Worm (Caenorhabditis elegans): ENCODE measurements around the gene ctps-1.
A peak's percentile ranks its signal among the peaks of the same experiment; 100 is the strongest.

The ctps-1 gene

DNA sequence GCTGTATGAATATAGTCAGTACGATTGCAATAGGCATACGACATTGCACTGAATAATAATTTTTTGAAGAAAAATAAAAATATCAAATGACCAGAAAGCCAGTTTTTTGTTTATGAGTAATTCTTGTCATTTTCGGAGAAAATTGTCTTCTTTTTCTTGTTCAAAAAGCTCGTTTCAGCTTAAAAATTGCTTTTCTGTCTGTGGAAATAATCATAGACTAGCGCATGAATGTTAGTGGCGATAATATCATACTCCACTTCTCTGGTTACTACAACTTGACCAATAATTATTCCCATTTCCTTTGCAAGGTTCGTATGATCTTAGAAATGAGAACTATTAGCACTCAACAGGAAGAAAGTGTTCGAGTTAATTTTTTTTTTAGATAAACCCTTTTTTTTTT is 32.8 kb downstream of the ctps-1 start, which contains the start of gene srh-216:
Gene srh-216 (minus strand): TSS at position 101 of the 400 bp plus-strand sequence.
- TF ChIP-seq nhr-10 (tag; optimal IDR thresholded peaks at IDR 0.05) (no peak), nhr-42 (GFP tag; IDR thresholded peaks at IDR 0.05) (no peak), R02D3.7 (tag; optimal IDR thresholded peaks at IDR 0.05) (no peak)

DNA sequence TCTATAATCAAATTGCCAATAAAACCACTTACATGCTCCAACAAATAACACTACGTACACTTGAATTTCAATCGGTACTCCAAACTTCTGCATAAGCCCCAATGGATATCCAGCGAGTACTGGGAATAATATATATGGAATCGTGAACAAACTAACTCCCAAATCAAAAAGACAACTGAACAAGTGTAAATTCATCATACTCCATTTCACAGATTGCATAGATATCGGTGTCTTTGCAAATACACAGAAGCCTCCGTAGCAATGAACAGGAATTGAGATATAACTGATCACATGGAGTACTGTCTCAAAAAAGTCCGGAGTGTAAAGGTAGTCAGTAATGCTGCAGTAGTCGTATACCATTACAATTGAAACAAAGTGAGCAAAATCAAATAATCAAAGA is 34.7 kb downstream of the ctps-1 start, which contains the start of gene srh-214:
Gene srh-214 (minus strand): TSS at position 360 of the 400 bp plus-strand sequence.
- TF ChIP-seq aha-1 (tag) = peak; percentile 91
- TF ChIP-seq lim-7 (GFP tag; IDR thresholded peaks at IDR 0.05) = no peak

DNA sequence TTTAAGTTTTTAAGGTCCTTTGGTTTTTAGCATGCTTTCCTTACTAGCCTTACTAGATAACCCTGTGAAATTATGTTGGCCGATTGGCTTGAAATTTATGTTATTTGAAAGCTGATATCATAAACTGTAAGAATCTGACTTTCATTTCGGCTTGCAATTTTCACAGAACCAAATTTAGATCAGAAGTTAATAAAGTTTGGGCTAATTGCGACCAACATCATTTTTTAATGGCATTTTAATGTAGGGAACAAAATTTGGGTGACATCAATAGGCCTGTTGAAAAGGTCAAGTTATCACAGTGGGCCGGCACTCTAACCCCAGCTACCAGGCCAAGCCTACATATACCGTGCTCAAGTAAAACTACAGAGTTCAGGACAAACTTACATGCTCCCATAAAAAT is 36.6 kb downstream of the ctps-1 start:
- TF ChIP-seq unc-62 (GFP tag; optimal IDR thresholded peaks at IDR 0.05 in 1 of 2) (peak in 1 of 2 experiments; percentile 93), unc-62 (tag; optimal IDR thresholded peaks at IDR 0.05) (no peak), F10B5.3 (tag; optimal IDR thresholded peaks at IDR 0.05) (no peak)

DNA sequence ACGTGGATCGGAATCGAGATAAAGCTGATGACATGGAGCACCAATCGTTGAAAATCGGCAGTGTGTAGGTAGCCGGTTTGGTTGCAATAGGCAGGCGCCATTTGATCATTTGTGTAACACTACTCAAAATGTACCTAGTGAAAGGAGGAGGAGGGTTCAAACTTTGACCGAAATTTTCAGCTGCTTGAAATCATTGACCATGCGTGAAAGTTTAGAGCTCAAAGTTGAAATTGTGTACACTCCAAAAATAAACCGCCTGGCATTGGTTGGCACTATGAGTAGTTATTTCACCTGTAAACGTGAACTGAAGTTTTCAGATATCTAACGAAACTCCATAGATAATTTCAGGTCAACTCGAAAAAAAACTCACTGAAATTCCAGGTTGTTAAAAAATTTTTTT is 37.2 kb downstream of the ctps-1 start, which contains the start of gene srh-215:
Gene srh-215 (minus strand): TSS at position 101 of the 400 bp plus-strand sequence.
- TF ChIP-seq tag-97 (GFP tag; IDR thresholded peaks at IDR 0.05) = no peak
- no peak for TF ChIP-seq nhr-28 (tag; optimal IDR thresholded peaks at IDR 0.05)
- no peak for TF ChIP-seq arid-1 (GFP tag; conservative IDR thresholded peaks at IDR 0.05)
- TF ChIP-seq Y105C5A.15 (GFP tag; IDR thresholded peaks at IDR 0.05) = no peak
- no peak for TF ChIP-seq ceh-44 (GFP tag; IDR thresholded peaks at IDR 0.05)
- no peak for TF ChIP-seq nhr-6 (tag; optimal IDR thresholded peaks at IDR 0.05)
- no peak for TF ChIP-seq ztf-11 (tag; optimal IDR thresholded peaks at IDR 0.05)
- no peak for TF ChIP-seq dmd-6 (GFP tag; IDR thresholded peaks at IDR 0.05)
- no peak for TF ChIP-seq snpc-1.2 (GFP tag; IDR thresholded peaks at IDR 0.05)
- TF ChIP-seq nhr-102 (tag; optimal IDR thresholded peaks at IDR 0.05) = no peak
- no peak for TF ChIP-seq Y75B8A.6 (GFP tag; IDR thresholded peaks at IDR 0.05)
- TF ChIP-seq Y5F2A.4 (GFP tag; optimal IDR thresholded peaks at IDR 0.05) = no peak
- no peak for TF ChIP-seq fkh-10 (GFP tag; optimal IDR thresholded peaks at IDR 0.05)
- TF ChIP-seq mes-2 (tag; optimal IDR thresholded peaks at IDR 0.05; ENCODE audit: poor library complexity, severe bottlenecking) = no peak
- TF ChIP-seq snpc-4 (tag; optimal IDR thresholded peaks at IDR 0.05) = no peak
- no peak for TF ChIP-seq nhr-11 (tag; optimal IDR thresholded peaks at IDR 0.05)

DNA sequence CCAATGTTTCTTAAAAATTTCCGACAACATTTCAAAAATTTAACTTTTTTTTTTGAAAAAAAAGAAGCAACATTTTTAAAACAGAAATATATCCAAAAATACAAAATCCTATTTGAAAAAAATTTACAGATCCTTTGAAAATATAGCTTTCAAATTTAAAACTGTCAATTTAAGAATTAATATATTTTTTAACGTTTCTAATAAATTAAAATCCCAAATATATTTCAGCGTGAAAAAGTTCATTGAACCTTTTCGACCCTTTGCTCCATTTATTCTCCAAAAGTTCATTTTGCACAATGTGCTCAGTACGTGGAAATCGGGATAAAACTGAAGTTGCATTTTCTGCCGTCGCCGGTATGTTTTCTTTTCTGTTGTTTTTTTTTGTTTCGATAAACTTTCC is 38.2 kb downstream of the ctps-1 start, which contains the start of gene phy-3:
Gene phy-3 (plus strand): TSS at position 301 of the 400 bp plus-strand sequence.
- no peak for TF ChIP-seq ztf-7 (tag; optimal IDR thresholded peaks at IDR 0.05)
- no peak for TF ChIP-seq mep-1 (tag; optimal IDR thresholded peaks at IDR 0.05)
- TF ChIP-seq daf-19 (GFP tag; conservative IDR thresholded peaks at IDR 0.05) = no peak

DNA sequence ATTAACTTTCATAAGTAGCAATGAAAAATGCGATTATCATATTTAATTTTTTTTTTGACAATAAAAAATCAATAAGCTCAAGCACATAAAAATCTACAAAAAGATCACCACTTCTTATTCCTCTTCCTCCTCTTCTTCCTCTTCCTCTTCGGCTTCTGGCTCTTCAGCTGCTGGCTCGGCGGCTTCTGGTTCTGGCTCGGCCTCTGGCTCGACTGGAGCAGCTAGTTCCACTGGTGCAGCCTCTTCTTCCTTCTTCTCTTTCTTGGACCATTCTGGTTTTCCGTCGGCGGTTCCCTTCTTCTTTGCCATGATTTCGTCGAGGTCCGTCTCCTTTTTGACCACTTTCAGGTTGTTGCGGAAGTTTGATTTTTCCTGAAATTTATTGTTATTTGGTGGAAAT is 39.0 kb downstream of the ctps-1 start:
- TF ChIP-seq cey-2 (tag; optimal IDR thresholded peaks at IDR 0.05; ENCODE audit: borderline replicate concordance, insufficient read depth) (no peak), Y5F2A.4 (GFP tag; optimal IDR thresholded peaks at IDR 0.05) (no peak), lin-1 (GFP tag; IDR thresholded peaks at IDR 0.05) (no peak), sdz-12 (GFP tag; optimal IDR thresholded peaks at IDR 0.05) (no peak), set-16 (GFP tag; IDR thresholded peaks at IDR 0.05) (peak; percentile 86), daf-8 (GFP tag; IDR thresholded peaks at IDR 0.05) (no peak)

DNA sequence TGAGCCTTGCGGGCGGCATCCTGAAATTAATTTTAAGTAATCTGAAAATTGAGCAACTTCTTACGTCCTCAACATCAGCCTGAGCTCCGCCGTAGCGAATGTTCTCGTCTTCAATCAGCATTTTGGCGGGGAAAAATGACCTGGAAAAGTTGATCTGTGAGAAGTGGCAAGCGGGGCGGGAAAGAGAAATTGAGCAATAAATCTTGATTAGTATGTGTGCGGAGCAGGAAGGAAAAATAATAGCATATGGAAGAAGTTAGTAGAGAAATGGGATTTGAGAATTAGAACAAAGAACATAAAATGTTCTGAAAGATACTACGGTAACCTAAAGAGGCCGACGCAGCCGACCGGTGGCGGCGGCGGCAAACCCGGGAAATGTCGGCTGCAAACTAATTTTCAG is 40.3 kb downstream of the ctps-1 start, which contains the start of gene tni-3:
Gene tni-3 (minus strand): TSS at position 140 of the 400 bp plus-strand sequence.
- no peak for TF ChIP-seq nhr-48 (tag; optimal IDR thresholded peaks at IDR 0.05)
- TF ChIP-seq daf-8 (GFP tag; IDR thresholded peaks at IDR 0.05) = no peak
- no peak for TF ChIP-seq nhr-77 (tag; optimal IDR thresholded peaks at IDR 0.05)
- TF ChIP-seq mep-1 (tag; optimal IDR thresholded peaks at IDR 0.05) = no peak
- TF ChIP-seq spr-3 (GFP tag; optimal IDR thresholded peaks at IDR 0.05) = no peak
- no peak for TF ChIP-seq daf-19 (GFP tag; conservative IDR thresholded peaks at IDR 0.05)
- no peak for TF ChIP-seq tag-97 (GFP tag; IDR thresholded peaks at IDR 0.05)
- no peak for TF ChIP-seq ceh-32 (tag; optimal IDR thresholded peaks at IDR 0.05; ENCODE audit: poor library complexity)
- no peak for TF ChIP-seq lin-38 (GFP tag; IDR thresholded peaks at IDR 0.05)
- TF ChIP-seq D1046.2 (GFP tag; IDR thresholded peaks at IDR 0.05) = no peak
- TF ChIP-seq snpc-4 (tag; optimal IDR thresholded peaks at IDR 0.05) = no peak
- TF ChIP-seq nhr-28 (tag; optimal IDR thresholded peaks at IDR 0.05) = no peak
- no peak for TF ChIP-seq arid-1 (GFP tag; conservative IDR thresholded peaks at IDR 0.05)
- no peak for TF ChIP-seq ZK337.2 (GFP tag; IDR thresholded peaks at IDR 0.05)
- TF ChIP-seq hlh-30 (tag; optimal IDR thresholded peaks at IDR 0.05; ENCODE audit: insufficient read depth) = no peak
- no peak for TF ChIP-seq F44E2.7 (GFP tag; IDR thresholded peaks at IDR 0.05)
- no peak for TF ChIP-seq F26F4.8 (GFP tag; conservative IDR thresholded peaks at IDR 0.05)

All from whole organism, L4 larva.